Worm (Caenorhabditis elegans) whole organism, young adult: ENCODE results near the gene ugt-62.

Experiments
- B0336.3 ChIP-seq: fragments of 200-800 bp; sonication (Bioruptor generic); IDR thresholded peaks from 2 replicates; pipeline ENCODE4 v1.3.6; 2022; ENCODE audit warnings: missing genetic modification characterization, missing compliant biosample characterization
- C06A6.2 ChIP-seq: fragments of 200-800 bp; sonication (Bioruptor generic); conservative IDR thresholded peaks from 2 replicates; pipeline ENCODE4 v1.3.6; 2022; ENCODE audit warnings: missing genetic modification characterization, missing compliant biosample characterization
- C17E4.6 ChIP-seq: fragments of 200-800 bp; sonication (Bioruptor generic); IDR thresholded peaks from 2 replicates; pipeline ENCODE4 v1.3.6; 2022; ENCODE audit warnings: missing genetic modification reagents, missing genetic modification characterization, missing compliant biosample characterization
- F10E7.11 ChIP-seq: sonication (generic microtip); optimal IDR thresholded peaks from 2 replicates; lab custom pipeline; 2017; ENCODE audit warnings: mild to moderate bottlenecking, missing genetic modification characterization, moderate library complexity, missing compliant biosample characterization
- F22D6.2 ChIP-seq: sonication (generic microtip); optimal IDR thresholded peaks from 2 replicates; lab custom pipeline; 2016; ENCODE audit warnings: mild to moderate bottlenecking, missing genetic modification characterization, missing compliant biosample characterization
- F33H1.4 ChIP-seq: fragments of 200-800 bp; sonication (Bioruptor generic); IDR thresholded peaks from 2 replicates; pipeline ENCODE4 v1.3.6; 2022; ENCODE audit warnings: missing genetic modification reagents, missing genetic modification characterization, missing compliant biosample characterization
- F39B2.1 ChIP-seq: fragments of 200-800 bp; sonication (Bioruptor generic); IDR thresholded peaks from 2 replicates; pipeline ENCODE4 v1.3.6; 2022; ENCODE audit warnings: missing genetic modification reagents, missing genetic modification characterization, missing compliant biosample characterization
- F52B5.7 ChIP-seq: sonication (generic microtip); optimal IDR thresholded peaks from 2 replicates; lab custom pipeline; 2016; ENCODE audit warnings: mild to moderate bottlenecking, missing genetic modification characterization, missing compliant biosample characterization
- Y56A3A.18 ChIP-seq: fragments of 200-800 bp; sonication (Bioruptor generic); IDR thresholded peaks from 2 replicates; pipeline ENCODE4 v1.3.6; 2022; ENCODE audit warnings: missing genetic modification reagents, missing genetic modification characterization, missing compliant biosample characterization
- Y79H2A.3 ChIP-seq: fragments of 200-800 bp; sonication (Bioruptor generic); conservative IDR thresholded peaks from 2 replicates; pipeline ENCODE4 v1.3.6; 2022; ENCODE audit warnings: missing genetic modification reagents, missing genetic modification characterization, missing compliant biosample characterization
- aptf-3 ChIP-seq: fragments of 200-800 bp; sonication (Bioruptor generic); IDR thresholded peaks from 2 replicates; pipeline ENCODE4 v1.3.6; 2022; ENCODE audit warnings: missing genetic modification characterization, missing compliant biosample characterization
- attf-5 ChIP-seq: fragments of 200-800 bp; sonication (Bioruptor generic); optimal IDR thresholded peaks from 2 replicates; lab custom pipeline; 2018; ENCODE audit warnings: mild to moderate bottlenecking, missing genetic modification characterization, missing compliant biosample characterization
- ccch-3 ChIP-seq: fragments of 200-800 bp; sonication (Bioruptor generic); optimal IDR thresholded peaks from 2 replicates; lab custom pipeline; 2018; ENCODE audit warnings: mild to moderate bottlenecking, missing genetic modification characterization, missing compliant biosample characterization
- cebp-2 ChIP-seq: fragments of 200-800 bp; sonication (Bioruptor generic); IDR thresholded peaks from 2 replicates; pipeline ENCODE4 v1.3.6; 2022; ENCODE audit warnings: missing genetic modification characterization, missing compliant biosample characterization
- ceh-100 ChIP-seq: fragments of 200-800 bp; sonication (Bioruptor generic); IDR thresholded peaks from 2 replicates; pipeline ENCODE4 v1.3.6; 2022; ENCODE audit warnings: missing genetic modification reagents, missing genetic modification characterization, missing compliant biosample characterization
- chd-7 ChIP-seq: sonication (generic microtip); optimal IDR thresholded peaks from 2 replicates; lab custom pipeline; 2016; ENCODE audit warnings: mild to moderate bottlenecking, missing genetic modification characterization, moderate library complexity, missing compliant biosample characterization
- dox-1 ChIP-seq: fragments of 200-800 bp; sonication (Bioruptor generic); IDR thresholded peaks from 2 replicates; pipeline ENCODE4 v1.3.6; 2022; ENCODE audit warnings: missing genetic modification reagents, missing genetic modification characterization, missing compliant biosample characterization
- efl-1 ChIP-seq: fragments of 150-350 bp; optimal IDR thresholded peaks from 2 replicates; lab custom pipeline; 2014; ENCODE audit warnings: missing biosample characterization, missing genetic modification reagents, missing genetic modification characterization
- egl-18 ChIP-seq: fragments of 200-800 bp; sonication (Bioruptor generic); IDR thresholded peaks from 2 replicates; pipeline ENCODE4 v1.3.6; 2022; ENCODE audit warnings: missing genetic modification reagents, missing genetic modification characterization, missing compliant biosample characterization
- egl-44 ChIP-seq: fragments of 200-800 bp; sonication (Bioruptor generic); IDR thresholded peaks from 2 replicates; pipeline ENCODE4 v1.3.6; 2022; ENCODE audit warnings: missing genetic modification reagents, missing genetic modification characterization, missing compliant biosample characterization
- ekl-4 ChIP-seq: fragments of 200-800 bp; sonication (Bioruptor generic); IDR thresholded peaks from 2 replicates; pipeline ENCODE4 v1.3.6; 2022; ENCODE audit warnings: missing genetic modification reagents, missing genetic modification characterization, missing compliant biosample characterization
- ets-4 ChIP-seq: fragments of 200-800 bp; sonication (Bioruptor generic); optimal IDR thresholded peaks from 2 replicates; lab custom pipeline; 2018; ENCODE audit warnings: mild to moderate bottlenecking, missing genetic modification characterization, missing compliant biosample characterization
- gei-17 ChIP-seq: fragments of 200-800 bp; sonication (Bioruptor generic); optimal IDR thresholded peaks from 2 replicates; lab custom pipeline; 2018; ENCODE audit warnings: mild to moderate bottlenecking, missing genetic modification characterization, missing compliant biosample characterization
- hlh-26 ChIP-seq: fragments of 200-800 bp; sonication (Bioruptor generic); conservative IDR thresholded peaks from 2 replicates; pipeline ENCODE4 v1.3.6; 2022; ENCODE audit warnings: missing genetic modification reagents, missing genetic modification characterization, missing compliant biosample characterization
- let-526 ChIP-seq: fragments of 200-800 bp; sonication (Bioruptor generic); IDR thresholded peaks from 2 replicates; pipeline ENCODE4 v1.3.6; 2022; ENCODE audit warnings: missing genetic modification reagents, missing genetic modification characterization, missing compliant biosample characterization
- let-607 ChIP-seq, 2 experiments: fragments of 200-800 bp in 1 of 2; sonication (Bioruptor generic) in 1 of 2; sonication (generic microtip) in 1 of 2; optimal IDR thresholded peaks; 2 replicates each; lab custom pipeline; 2016 to 2018; ENCODE audit warnings: mild to moderate bottlenecking in 2 of 2, missing compliant biosample characterization in 2 of 2, missing genetic modification characterization in 2 of 2, moderate library complexity in 2 of 2, missing genotype in 1 of 2
- lin-26 ChIP-seq: fragments of 200-800 bp; sonication (Bioruptor generic); IDR thresholded peaks from 2 replicates; pipeline ENCODE4 v1.3.6; 2022; ENCODE audit warnings: missing genetic modification reagents, missing genetic modification characterization, missing compliant biosample characterization
- lin-35 ChIP-seq, 3 experiments: fragments of 150-350 bp in 2 of 3; sonication (generic microtip) in 1 of 3; optimal IDR thresholded peaks; 2 replicates each; lab custom pipeline; 2014 to 2018; ENCODE audit warnings: missing biosample characterization in 3 of 3, missing genetic modification characterization in 3 of 3, missing genetic modification reagents in 3 of 3
- lin-40 ChIP-seq: sonication (generic microtip); optimal IDR thresholded peaks from 2 replicates; lab custom pipeline; 2016; ENCODE audit warnings: missing genetic modification characterization, mild to moderate bottlenecking, missing compliant biosample characterization, missing genotype, missing genetic modification reagents
- madf-6 ChIP-seq: fragments of 200-800 bp; sonication (Bioruptor generic); IDR thresholded peaks from 2 replicates; pipeline ENCODE4 v1.3.6; 2022; ENCODE audit warnings: missing genetic modification reagents, missing genetic modification characterization, missing compliant biosample characterization
- madf-8 ChIP-seq: fragments of 200-800 bp; sonication (Bioruptor generic); conservative IDR thresholded peaks from 2 replicates; pipeline ENCODE4 v1.3.6; 2022; ENCODE audit warnings: missing genetic modification reagents, missing genetic modification characterization, missing compliant biosample characterization
- mcd-1 ChIP-seq: fragments of 200-800 bp; sonication (Bioruptor generic); IDR thresholded peaks from 2 replicates; pipeline ENCODE4 v1.3.6; 2022; ENCODE audit warnings: missing genetic modification reagents, missing genetic modification characterization, missing compliant biosample characterization
- nfya-1 ChIP-seq: sonication (generic microtip); optimal IDR thresholded peaks from 2 replicates; lab custom pipeline; 2017; ENCODE audit warnings: antibody characterized with exemption, missing compliant biosample characterization, missing genetic modification characterization, borderline replicate concordance; ENCODE audit not compliant: insufficient read depth
- nfyb-1 ChIP-seq: fragments of 200-800 bp; sonication (Bioruptor generic); IDR thresholded peaks from 2 replicates; pipeline ENCODE4 v1.3.6; 2022; ENCODE audit warnings: missing genetic modification reagents, missing genetic modification characterization, missing compliant biosample characterization
- nhr-120 ChIP-seq: fragments of 200-800 bp; sonication (Bioruptor generic); IDR thresholded peaks from 2 replicates; pipeline ENCODE4 v1.3.6; 2022; ENCODE audit warnings: missing genetic modification characterization, missing compliant biosample characterization
- nhr-80 ChIP-seq: sonication (generic microtip); optimal IDR thresholded peaks from 2 replicates; lab custom pipeline; 2016; ENCODE audit warnings: missing genetic modification characterization, missing compliant biosample characterization
- rcor-1 ChIP-seq: fragments of 200-800 bp; sonication (Bioruptor generic); IDR thresholded peaks from 2 replicates; pipeline ENCODE4 v1.3.6; 2022; ENCODE audit warnings: missing genetic modification reagents, missing genetic modification characterization, missing compliant biosample characterization
- rec-8 ChIP-seq, 2 experiments: sonication (generic microtip); optimal IDR thresholded peaks; 2 replicates each; lab custom pipeline; 2016; ENCODE audit warnings: mild to moderate bottlenecking in 2 of 2, missing genetic modification characterization in 2 of 2, missing genetic modification reagents in 2 of 2, missing genotype in 2 of 2, missing biosample characterization in 1 of 2, missing compliant biosample characterization in 1 of 2, moderate library complexity in 1 of 2
- snpc-1.1 ChIP-seq: sonication (generic microtip); optimal IDR thresholded peaks from 2 replicates; lab custom pipeline; 2017; ENCODE audit warnings: missing genetic modification characterization, mild to moderate bottlenecking, missing compliant biosample characterization, antibody characterized with exemption, moderate library complexity, missing genotype, missing genetic modification reagents; ENCODE audit not compliant: insufficient read depth
- snpc-1.3 ChIP-seq: sonication (generic microtip); optimal IDR thresholded peaks from 2 replicates; lab custom pipeline; 2017; ENCODE audit warnings: missing genetic modification characterization, mild to moderate bottlenecking, missing compliant biosample characterization, antibody characterized with exemption, moderate library complexity, missing genotype, missing genetic modification reagents; ENCODE audit not compliant: insufficient read depth
- snpc-4 ChIP-seq, 5 experiments: fragments of 150-350 bp in 1 of 5; sonication (generic microtip) in 4 of 5; optimal IDR thresholded peaks; 2 replicates each; lab custom pipeline; 2014 to 2018; ENCODE audit warnings: missing genetic modification characterization in 5 of 5, missing biosample characterization in 3 of 5, antibody characterized with exemption in 2 of 5, mild to moderate bottlenecking in 2 of 5, missing compliant biosample characterization in 2 of 5, missing genotype in 2 of 5, moderate library complexity in 2 of 5, missing genetic modification reagents in 1 of 5
- tbx-9 ChIP-seq: sonication (generic microtip); optimal IDR thresholded peaks from 2 replicates; lab custom pipeline; 2016; ENCODE audit warnings: borderline replicate concordance, missing genetic modification characterization, inconsistent platforms, missing compliant biosample characterization
- unc-62 ChIP-seq: fragments of 150-350 bp; optimal IDR thresholded peaks from 2 replicates; lab custom pipeline; 2014; ENCODE audit warnings: missing biosample characterization, missing genetic modification reagents, missing genetic modification characterization
- xnd-1 ChIP-seq: sonication (generic microtip); optimal IDR thresholded peaks from 2 replicates; lab custom pipeline; 2016; ENCODE audit warnings: missing genotype, missing genetic modification reagents, missing genetic modification characterization, missing compliant biosample characterization
- ztf-18 ChIP-seq: sonication (generic microtip); optimal IDR thresholded peaks from 2 replicates; lab custom pipeline; 2016; ENCODE audit warnings: missing genotype, mild to moderate bottlenecking, missing genetic modification characterization, missing compliant biosample characterization
- ztf-22 ChIP-seq: fragments of 200-800 bp; sonication (Bioruptor generic); optimal IDR thresholded peaks from 2 replicates; lab custom pipeline; 2018; ENCODE audit warnings: mild to moderate bottlenecking, missing genetic modification characterization, moderate library complexity, missing compliant biosample characterization
- ztf-6 ChIP-seq: fragments of 200-800 bp; sonication (Bioruptor generic); IDR thresholded peaks from 2 replicates; pipeline ENCODE4 v1.3.6; 2022; ENCODE audit warnings: missing genetic modification reagents, missing genetic modification characterization, missing compliant biosample characterization

The ugt-62 gene

ce11 chrIII:4568455-4568854, 28.0 kb upstream of the ugt-62 start, which contains the start of gene idhg-1 (continued):
- TF ChIP-seq nfya-1 (tag; lab: Kevin White, UChicago), result no peak
- peak; percentile 0 for TF ChIP-seq xnd-1 (tag; lab: Kevin White, UChicago)
- TF ChIP-seq let-607 (tag; optimal IDR thresholded peaks at IDR 0.05; lab: Kevin White, UChicago), result peak in 1 of 2 experiments; percentile 11
- peak; percentile 51 for TF ChIP-seq ztf-18 (tag; lab: Kevin White, UChicago)
- no peak for TF ChIP-seq ccch-3 (GFP tag; lab: Kevin White, UChicago)
- no peak for TF ChIP-seq hlh-26
- TF ChIP-seq nhr-120 (GFP tag; lab: Robert Waterston, UW), result no peak
- TF ChIP-seq lin-26 (GFP tag; lab: Robert Waterston, UW), result no peak
- TF ChIP-seq ztf-22 (GFP tag; lab: Kevin White, UChicago), result no peak
- no peak for TF ChIP-seq let-526 (GFP tag; lab: Robert Waterston, UW)
- TF ChIP-seq rcor-1 (GFP tag; lab: Robert Waterston, UW), result peak; percentile 63; the same call in 1 of the 2 replicates
- peak; percentile 59 for TF ChIP-seq nhr-80 (tag; lab: Kevin White, UChicago)
- no peak for TF ChIP-seq Y79H2A.3 (GFP tag; lab: Robert Waterston, UW)
- TF ChIP-seq efl-1 (GFP tag; lab: Kevin White, UChicago), result peak; percentile 7
- TF ChIP-seq chd-7 (tag; lab: Kevin White, UChicago), result no peak
- TF ChIP-seq dox-1 (GFP tag; lab: Robert Waterston, UW), result peak; percentile 71; the same call in 1 of the 2 replicates
- TF ChIP-seq egl-44 (GFP tag; lab: Robert Waterston, UW), result 0 out of 2 replicates have a peak, but pooled peaks have one; percentile 55
- peak; percentile 50 for TF ChIP-seq snpc-1.3 (tag; lab: Kevin White, UChicago)
- peak; percentile 8 for TF ChIP-seq F22D6.2 (tag; lab: Kevin White, UChicago)
- TF ChIP-seq F39B2.1 (GFP tag; lab: Robert Waterston, UW), result no peak
- peak; percentile 46; the same call in 1 of the 2 replicates for TF ChIP-seq mcd-1 (GFP tag; lab: Robert Waterston, UW)
- no peak for TF ChIP-seq ztf-6 (GFP tag; lab: Robert Waterston, UW)
- no peak for TF ChIP-seq Y56A3A.18 (GFP tag; lab: Robert Waterston, UW)
- no peak for TF ChIP-seq unc-62 (GFP tag; lab: Kevin White, UChicago)
- TF ChIP-seq F33H1.4 (GFP tag; lab: Robert Waterston, UW), result peak; percentile 59; the same call in 1 of the 2 replicates
- no peak for TF ChIP-seq cebp-2 (GFP tag; lab: Robert Waterston, UW)
- no peak for TF ChIP-seq egl-18 (GFP tag; lab: Robert Waterston, UW)
- no peak for TF ChIP-seq madf-8 (GFP tag; lab: Robert Waterston, UW)
- TF ChIP-seq F10E7.11 (tag; lab: Kevin White, UChicago), result no peak
- TF ChIP-seq ekl-4, result 0 out of 2 replicates have a peak, but pooled peaks have one; percentile 26
- TF ChIP-seq rec-8 (tag; optimal IDR thresholded peaks at IDR 0.05; lab: Kevin White, UChicago), result peak; percentile 55 to 59
- TF ChIP-seq F52B5.7 (tag; lab: Kevin White, UChicago), result no peak
- TF ChIP-seq B0336.3, result no peak; the same call in 1 of the 2 replicates
- TF ChIP-seq tbx-9 (tag; lab: Kevin White, UChicago), result no peak
- peak; percentile 64 for TF ChIP-seq nfyb-1
- TF ChIP-seq C06A6.2 (GFP tag; lab: Robert Waterston, UW), result no peak
- TF ChIP-seq ceh-100 (GFP tag; lab: Robert Waterston, UW), result peak; percentile 46; the same call in 1 of the 2 replicates
- no peak for TF ChIP-seq snpc-1.1 (tag; lab: Kevin White, UChicago)
- no peak for TF ChIP-seq C17E4.6 (GFP tag; lab: Robert Waterston, UW)
- peak; percentile 74 for TF ChIP-seq madf-6 (GFP tag; lab: Robert Waterston, UW)
- no peak for TF ChIP-seq snpc-4 (GFP tag; optimal IDR thresholded peaks at IDR 0.05; lab: Kevin White, UChicago)
- TF ChIP-seq snpc-4 (tag; optimal IDR thresholded peaks at IDR 0.05; lab: Kevin White, UChicago), result peak in 3 of 4 experiments; percentile 8 to 63 (median 12)
- peak in 1 of 3 experiments; percentile 47 for TF ChIP-seq lin-35 (GFP tag; optimal IDR thresholded peaks at IDR 0.05; lab: Kevin White, UChicago)
- TF ChIP-seq gei-17 (GFP tag; lab: Kevin White, UChicago), result no peak
- TF ChIP-seq lin-40 (tag; lab: Kevin White, UChicago), result peak; percentile 51
- TF ChIP-seq aptf-3, result no peak
- no peak for TF ChIP-seq ets-4
- TF ChIP-seq attf-5, result peak; percentile 78
